Worm (Caenorhabditis elegans): ENCODE results near the gene ttr-49.

DNA sequence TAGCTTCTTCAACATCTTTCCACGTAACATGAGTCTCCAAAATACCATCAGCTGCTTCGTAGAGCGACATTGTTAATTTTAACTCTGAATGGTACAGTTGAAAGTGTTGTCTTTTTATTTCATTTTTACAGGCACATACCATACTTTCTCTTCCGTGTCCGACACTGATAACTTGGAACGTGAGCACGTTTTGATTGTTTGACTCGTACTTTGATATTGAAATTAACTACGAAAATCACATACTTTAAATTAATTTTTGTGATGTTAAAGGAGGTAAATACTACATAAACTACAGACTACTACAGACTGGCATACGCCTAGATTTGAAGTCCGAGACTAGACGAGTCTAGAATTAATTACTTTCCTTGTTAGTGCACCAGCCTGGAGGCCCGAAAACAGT, 22.0 kb upstream of the ttr-49 start, which contains the start of gene E02C12.10:
- TF ChIP-seq C34B4.2 (tag; optimal IDR thresholded peaks at IDR 0.05) (no peak), mdl-1 (tag; optimal IDR thresholded peaks at IDR 0.05) (no peak), unc-130 (tag; optimal IDR thresholded peaks at IDR 0.05) (no peak), nhr-77 (tag; optimal IDR thresholded peaks at IDR 0.05) (no peak), ceh-82 (tag; optimal IDR thresholded peaks at IDR 0.05) (no peak), lin-14 (GFP tag; optimal IDR thresholded peaks at IDR 0.05) (no peak), nhr-12 (tag; optimal IDR thresholded peaks at IDR 0.05) (no peak), unc-62 (GFP tag; optimal IDR thresholded peaks at IDR 0.05) (no peak)

Measured in whole organism, L1 larva.